Worm (Caenorhabditis elegans): ENCODE data around the gene F58F12.4.

F58F12.4 gene

DNA sequence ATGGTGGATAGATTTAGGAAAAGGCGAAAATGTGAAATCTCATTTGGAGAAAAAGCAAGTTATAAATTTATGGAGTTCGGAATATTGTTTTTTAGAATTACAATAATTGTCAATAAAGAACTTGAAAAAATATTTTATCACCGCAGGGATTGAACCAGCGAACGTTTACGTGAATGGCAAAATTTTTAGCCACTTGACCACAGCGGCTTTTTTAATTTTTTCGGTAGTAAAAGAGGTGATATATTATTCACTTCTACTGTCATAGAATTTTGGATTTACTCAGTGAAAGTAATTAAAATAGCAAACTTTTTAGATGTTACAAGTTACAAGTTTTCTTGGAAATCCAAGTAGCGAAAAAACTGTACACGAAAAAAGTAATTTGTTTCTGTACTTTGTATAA lies 28.3 kb upstream of the F58F12.4 start:
- TF ChIP-seq sma-3 (GFP tag; optimal IDR thresholded peaks at IDR 0.05) (no peak), elt-1 (tag; optimal IDR thresholded peaks at IDR 0.05) (no peak), unc-39 (tag; optimal IDR thresholded peaks at IDR 0.05) (no peak), gmeb-1 (tag; optimal IDR thresholded peaks at IDR 0.05) (no peak), crh-2 (tag; optimal IDR thresholded peaks at IDR 0.05) (no peak), nhr-12 (tag; optimal IDR thresholded peaks at IDR 0.05) (no peak), lin-11 (tag; optimal IDR thresholded peaks at IDR 0.05) (no peak)

- no peak for TF ChIP-seq unc-62 (GFP tag; optimal IDR thresholded peaks at IDR 0.05)
- TF ChIP-seq ztf-4 (tag; optimal IDR thresholded peaks at IDR 0.05), result no peak
These were observed 27.7 kb upstream of the F58F12.4 start, which contains the start of gene C32D5.12 for ce11 chrII:6358905-6359304. Gene C32D5.12 (minus strand): TSS chrII:6359005.

- TF ChIP-seq F13H6.1 (tag; optimal IDR thresholded peaks at IDR 0.05) (peak; percentile 37), unc-55 (GFP tag; optimal IDR thresholded peaks at IDR 0.05) (peak; percentile 81), ztf-4 (tag; optimal IDR thresholded peaks at IDR 0.05) (no peak), peb-1 (tag; optimal IDR thresholded peaks at IDR 0.05) (no peak), egl-27 (tag; optimal IDR thresholded peaks at IDR 0.05) (no peak), snpc-4 (tag; optimal IDR thresholded peaks at IDR 0.05) (peak; percentile 46), unc-39 (tag; optimal IDR thresholded peaks at IDR 0.05) (no peak), mbf-1 (tag; optimal IDR thresholded peaks at IDR 0.05) (no peak), R02D3.7 (tag; optimal IDR thresholded peaks at IDR 0.05) (no peak), ama-1 (optimal IDR thresholded peaks at IDR 0.05) (no peak), nhr-25 (tag; optimal IDR thresholded peaks at IDR 0.05) (peak; percentile 78), ceh-82 (tag; optimal IDR thresholded peaks at IDR 0.05) (no peak), skn-1 (tag; optimal IDR thresholded peaks at IDR 0.05) (no peak), aly-2 (tag; optimal IDR thresholded peaks at IDR 0.05) (no peak), nhr-6 (tag; optimal IDR thresholded peaks at IDR 0.05) (peak; percentile 68), unc-62 (GFP tag; optimal IDR thresholded peaks at IDR 0.05) (no peak), nhr-23 (tag; optimal IDR thresholded peaks at IDR 0.05) (no peak), Y55F3AM.14 (GFP tag; optimal IDR thresholded peaks at IDR 0.05) (no peak), alr-1 (tag; optimal IDR thresholded peaks at IDR 0.05) (no peak), ztf-11 (tag; optimal IDR thresholded peaks at IDR 0.05) (no peak), C34F6.9 (tag; optimal IDR thresholded peaks at IDR 0.05) (peak; percentile 79), nhr-21 (tag; optimal IDR thresholded peaks at IDR 0.05) (peak; percentile 40), lin-39 (tag; optimal IDR thresholded peaks at IDR 0.05) (no peak), sma-9 (GFP tag; optimal IDR thresholded peaks at IDR 0.05) (peak; percentile 73), sma-9 (tag; optimal IDR thresholded peaks at IDR 0.05) (no peak), fos-1 (tag; optimal IDR thresholded peaks at IDR 0.05) (peak; percentile 44), ceh-16 (tag; optimal IDR thresholded peaks at IDR 0.05) (peak; percentile 21), nhr-237 (tag; optimal IDR thresholded peaks at IDR 0.05) (no peak), mdl-1 (tag; optimal IDR thresholded peaks at IDR 0.05) (no peak), nhr-77 (tag; optimal IDR thresholded peaks at IDR 0.05) (no peak), zag-1 (tag; optimal IDR thresholded peaks at IDR 0.05) (no peak), ZK546.5 (tag; optimal IDR thresholded peaks at IDR 0.05) (no peak), sem-4 (tag; optimal IDR thresholded peaks at IDR 0.05) (peak; percentile 33), nhr-12 (tag; optimal IDR thresholded peaks at IDR 0.05) (no peak), blmp-1 (tag; optimal IDR thresholded peaks at IDR 0.05; ENCODE audit: insufficient read depth) (no peak), lin-13 (GFP tag; optimal IDR thresholded peaks at IDR 0.05) (peak; percentile 65), mab-5 (tag; optimal IDR thresholded peaks at IDR 0.05) (peak; percentile 40), crh-2 (tag; optimal IDR thresholded peaks at IDR 0.05) (peak; percentile 75), elt-3 (tag; optimal IDR thresholded peaks at IDR 0.05) (no peak), gmeb-1 (tag; optimal IDR thresholded peaks at IDR 0.05) (peak; percentile 76), sma-3 (GFP tag; optimal IDR thresholded peaks at IDR 0.05) (peak; percentile 70), elt-1 (tag; optimal IDR thresholded peaks at IDR 0.05) (no peak), lin-11 (tag; optimal IDR thresholded peaks at IDR 0.05) (no peak), nhr-10 (tag; optimal IDR thresholded peaks at IDR 0.05) (no peak), ztf-1 (GFP tag; conservative IDR thresholded peaks at IDR 0.05) (no peak), lsy-2 (tag; optimal IDR thresholded peaks at IDR 0.05) (peak; percentile 23 to 87), nhr-129 (tag; optimal IDR thresholded peaks at IDR 0.05) (peak; percentile 86), dmd-4 (tag; optimal IDR thresholded peaks at IDR 0.05) (no peak), nhr-11 (tag; optimal IDR thresholded peaks at IDR 0.05) (no peak)
These were observed 25.7 kb upstream of the F58F12.4 start, which contains the start of gene K10B2.4 for ce11 chrII:6360822-6361221. Gene K10B2.4 (minus strand): TSS chrII:6360959.

Data from whole organism, L2 larva.